Fruit fly (Drosophila melanogaster): ENCODE data around the gene galectin.

Gene galectin

DNA sequence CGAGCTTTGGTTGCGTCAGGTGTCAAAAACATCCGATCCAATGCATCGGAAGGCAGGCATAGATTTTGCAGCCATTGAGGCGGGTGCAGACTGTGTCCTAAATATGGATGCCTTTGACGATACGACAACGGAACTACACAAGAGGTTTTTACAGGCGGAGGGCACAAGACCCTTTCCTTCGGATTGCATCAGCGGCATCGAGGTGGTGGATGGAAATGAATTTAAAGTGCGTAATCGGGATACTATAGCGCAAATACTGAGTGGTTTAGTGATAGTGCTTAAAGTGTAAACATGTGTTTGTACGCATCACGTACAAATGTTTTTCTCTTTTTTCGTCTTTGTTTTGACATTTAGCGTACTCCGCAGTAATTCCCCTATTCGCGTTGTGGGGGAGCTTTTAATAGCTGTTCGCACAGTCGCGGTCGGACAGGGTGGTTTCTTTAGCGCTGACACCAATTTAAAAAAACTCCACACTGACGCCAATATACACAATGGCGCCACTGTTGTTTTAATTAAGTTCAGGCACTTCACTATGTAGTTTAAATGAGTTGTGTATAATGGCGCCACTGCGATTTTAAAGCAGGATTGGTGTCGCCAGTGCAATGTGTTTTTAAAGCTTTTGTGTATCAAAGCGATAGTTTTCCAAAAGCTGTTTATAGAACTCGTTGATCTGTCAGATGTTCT is 1.3 kb downstream of the galectin start (continued):
- TF ChIP-seq tai (GFP tag; optimal IDR thresholded peaks at IDR 0.05): peak; percentile 69
- TF ChIP-seq h (GFP tag; optimal IDR thresholded peaks at IDR 0.05): peak; percentile 32
- TF ChIP-seq Sp1 (GFP tag; optimal IDR thresholded peaks at IDR 0.05): no peak
- TF ChIP-seq HLH106 (tag; optimal IDR thresholded peaks at IDR 0.05): peak; percentile 5
- peak; percentile 49 for TF ChIP-seq rgr (GFP tag; optimal IDR thresholded peaks at IDR 0.05)
- no peak for TF ChIP-seq Hr78 (GFP tag; optimal IDR thresholded peaks at IDR 0.05)
- TF ChIP-seq Jra (GFP tag; optimal IDR thresholded peaks at IDR 0.05): no peak
- no peak for TF ChIP-seq usp (GFP tag; optimal IDR thresholded peaks at IDR 0.05)
- peak; percentile 33 for TF ChIP-seq OdsH (GFP tag; optimal IDR thresholded peaks at IDR 0.05)
- no peak for TF ChIP-seq Vsx2 (GFP tag; optimal IDR thresholded peaks at IDR 0.05; ENCODE audit: partially characterized antibody)
- TF ChIP-seq br (GFP tag; optimal IDR thresholded peaks at IDR 0.05): peak; percentile 3

DNA sequence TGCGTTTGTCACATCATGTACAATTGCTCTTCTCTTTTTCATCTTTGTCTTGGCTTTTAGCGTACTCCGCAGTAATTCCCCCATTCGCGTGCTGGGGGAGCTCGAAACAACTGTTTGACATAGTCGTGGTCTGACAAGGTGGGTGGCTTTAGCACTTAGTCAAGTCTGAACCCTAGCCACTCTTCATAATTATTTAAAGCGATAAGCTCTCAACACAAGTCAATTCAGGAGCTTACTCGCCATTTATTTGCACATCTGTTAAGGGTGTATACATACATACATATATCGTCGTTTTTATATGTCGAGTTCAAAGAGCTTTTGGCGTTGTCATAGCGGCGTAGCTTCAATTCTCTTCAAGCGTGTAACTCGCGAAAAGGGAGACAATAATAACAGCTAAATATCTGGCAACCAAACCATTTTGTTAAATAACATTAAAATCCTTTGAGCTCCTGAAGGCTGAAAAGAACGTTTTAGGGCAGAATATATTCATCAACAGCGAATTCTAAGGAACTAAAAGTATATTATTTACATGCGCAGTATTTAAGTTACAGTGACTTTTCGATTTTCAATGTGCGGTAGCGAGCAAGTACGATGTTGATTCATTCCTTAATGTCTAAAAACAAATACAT is 2.3 kb downstream of the galectin start:
- TF ChIP-seq Hnf4 (GFP tag; optimal IDR thresholded peaks at IDR 0.05) (peak; percentile 4), pan (optimal IDR thresholded peaks at IDR 0.05) (no peak), Rel (GFP tag; optimal IDR thresholded peaks at IDR 0.05) (peak; percentile 55), Rel (tag; optimal IDR thresholded peaks at IDR 0.05) (peak; percentile 81)

dm6 chr2L:76048-76447 is 4.5 kb downstream of the galectin start, which contains the start of gene CG11374:
Gene CG11374, plus strand, starts transcription at chr2L:76348.
- no peak for TF ChIP-seq br (GFP tag; optimal IDR thresholded peaks at IDR 0.05)
- no peak for TF ChIP-seq Abd-B (GFP tag; optimal IDR thresholded peaks at IDR 0.05)
- TF ChIP-seq Sp1 (GFP tag; optimal IDR thresholded peaks at IDR 0.05): no peak
- no peak for TF ChIP-seq tai (GFP tag; optimal IDR thresholded peaks at IDR 0.05)
- no peak for TF ChIP-seq Hr83 (GFP tag; optimal IDR thresholded peaks at IDR 0.05; ENCODE audit: poor library complexity, severe bottlenecking)
- TF ChIP-seq h (GFP tag; optimal IDR thresholded peaks at IDR 0.05): no peak
- no peak for TF ChIP-seq sage (GFP tag; optimal IDR thresholded peaks at IDR 0.05)
- TF ChIP-seq sv (GFP tag; optimal IDR thresholded peaks at IDR 0.05): no peak
- TF ChIP-seq ey (GFP tag; optimal IDR thresholded peaks at IDR 0.05): no peak
- no peak for TF ChIP-seq brk (GFP tag; optimal IDR thresholded peaks at IDR 0.05)
- TF ChIP-seq lola (GFP tag; optimal IDR thresholded peaks at IDR 0.05): no peak
- no peak for TF ChIP-seq CG32264 (GFP tag; optimal IDR thresholded peaks at IDR 0.05)
- no peak for TF ChIP-seq Rel (GFP tag; optimal IDR thresholded peaks at IDR 0.05)
- no peak for TF ChIP-seq Rel (tag; optimal IDR thresholded peaks at IDR 0.05)
- TF ChIP-seq dl (GFP tag; optimal IDR thresholded peaks at IDR 0.05; ENCODE audit: insufficient read depth in 1 of 2, partially characterized antibody in 2 of 2): no peak
- no peak for TF ChIP-seq usp (GFP tag; optimal IDR thresholded peaks at IDR 0.05)
- no peak for TF ChIP-seq HLH106 (tag; optimal IDR thresholded peaks at IDR 0.05)
- TF ChIP-seq foxo (GFP tag; optimal IDR thresholded peaks at IDR 0.05): no peak

DNA sequence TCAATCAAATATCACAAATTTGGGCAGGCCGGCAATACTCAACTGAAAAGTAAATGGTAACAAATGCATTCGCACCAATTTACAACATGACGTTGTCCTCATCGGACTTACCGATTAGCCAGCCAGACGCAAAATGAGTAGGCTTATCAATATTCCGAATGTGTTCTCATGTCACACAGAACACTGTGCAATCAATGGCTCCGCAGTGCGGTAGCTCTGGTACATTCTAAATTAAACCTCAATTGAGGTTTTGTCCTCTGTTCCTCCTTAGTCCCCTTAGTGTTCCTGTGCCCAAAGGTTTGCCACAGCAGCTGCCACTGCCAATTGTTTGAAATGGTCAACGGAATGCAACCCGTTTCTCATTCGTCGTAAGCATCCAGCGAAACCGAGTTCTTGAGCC is 7.3 kb downstream of the galectin start:
- TF ChIP-seq OdsH (GFP tag; optimal IDR thresholded peaks at IDR 0.05) (no peak), N (GFP tag; optimal IDR thresholded peaks at IDR 0.05) (no peak), Dif (GFP tag; optimal IDR thresholded peaks at IDR 0.05; ENCODE audit: partially characterized antibody) (no peak), lola (GFP tag; optimal IDR thresholded peaks at IDR 0.05) (no peak), sage (GFP tag; optimal IDR thresholded peaks at IDR 0.05) (no peak)

DNA sequence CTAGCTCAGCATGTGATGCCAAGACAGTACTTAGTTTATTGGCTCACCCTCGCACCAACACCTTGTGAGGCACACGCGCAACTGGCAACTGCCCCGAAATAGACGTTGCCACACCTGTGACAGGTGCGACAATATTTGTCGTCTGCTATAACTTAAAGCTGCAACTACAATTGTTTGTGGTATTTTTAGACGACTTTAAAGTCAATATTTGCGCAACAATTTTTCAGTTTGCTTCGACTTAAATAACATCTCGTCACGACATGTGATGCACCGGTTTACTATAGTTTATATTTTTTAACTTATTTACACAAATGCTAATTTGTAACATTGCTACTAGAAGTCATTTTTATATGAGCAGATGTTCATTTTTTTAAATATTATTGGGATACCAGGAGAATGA is 9.6 kb downstream of the galectin start:
- TF ChIP-seq dmrt93B (GFP tag; optimal IDR thresholded peaks at IDR 0.05) (no peak), N (GFP tag; optimal IDR thresholded peaks at IDR 0.05) (no peak), sage (GFP tag; optimal IDR thresholded peaks at IDR 0.05) (peak; percentile 53), fru (GFP tag; optimal IDR thresholded peaks at IDR 0.05) (peak; percentile 59), pan (optimal IDR thresholded peaks at IDR 0.05) (no peak), Rel (GFP tag; optimal IDR thresholded peaks at IDR 0.05) (peak; percentile 36), Rel (tag; optimal IDR thresholded peaks at IDR 0.05) (peak; percentile 20), HLH106 (tag; optimal IDR thresholded peaks at IDR 0.05) (peak; percentile 5), OdsH (GFP tag; optimal IDR thresholded peaks at IDR 0.05) (peak; percentile 55), Hr83 (GFP tag; optimal IDR thresholded peaks at IDR 0.05; ENCODE audit: poor library complexity, severe bottlenecking) (peak; percentile 80), Jra (GFP tag; optimal IDR thresholded peaks at IDR 0.05) (peak; percentile 10), br (GFP tag; optimal IDR thresholded peaks at IDR 0.05) (peak; percentile 68), rgr (GFP tag; optimal IDR thresholded peaks at IDR 0.05) (peak; percentile 69), Hnf4 (GFP tag; optimal IDR thresholded peaks at IDR 0.05) (peak; percentile 70), tai (GFP tag; optimal IDR thresholded peaks at IDR 0.05) (peak; percentile 46), Abd-B (GFP tag; optimal IDR thresholded peaks at IDR 0.05) (no peak), foxo (GFP tag; optimal IDR thresholded peaks at IDR 0.05) (peak in 1 of 2 experiments; percentile 38), h (GFP tag; optimal IDR thresholded peaks at IDR 0.05) (peak; percentile 80), Sp1 (GFP tag; optimal IDR thresholded peaks at IDR 0.05) (peak; percentile 56), woc (GFP tag; optimal IDR thresholded peaks at IDR 0.05) (peak; percentile 12), brk (GFP tag; optimal IDR thresholded peaks at IDR 0.05) (peak; percentile 74), CG9705 (GFP tag; optimal IDR thresholded peaks at IDR 0.05) (no peak), ey (GFP tag; optimal IDR thresholded peaks at IDR 0.05) (peak; percentile 5), psq (GFP tag; optimal IDR thresholded peaks at IDR 0.05) (peak; percentile 24)

All from whole organism, wandering third instar larva.